Worm (Caenorhabditis elegans) whole organism, L2 larva: ENCODE results near the gene C54F6.6.

Experiments used
- aly-2 ChIP-seq: fragments of 150-350 bp; optimal IDR thresholded peaks from 2 replicates; lab custom pipeline; 2014; ENCODE audit warnings: missing biosample characterization, missing genetic modification characterization
- blmp-1 ChIP-seq: sonication (generic microtip); optimal IDR thresholded peaks from 2 replicates; lab custom pipeline; 2017; ENCODE audit warnings: missing genetic modification characterization, mild to moderate bottlenecking, missing compliant biosample characterization, antibody characterized with exemption, moderate library complexity; ENCODE audit not compliant: insufficient read depth
- egl-27 ChIP-seq: sonication (generic microtip); optimal IDR thresholded peaks from 3 replicates; lab custom pipeline; 2017; ENCODE audit warnings: missing biosample characterization, missing genetic modification reagents, missing genetic modification characterization
- lsy-2 ChIP-seq, 2 experiments: fragments of 150-350 bp in 1 of 2; sonication (generic microtip) in 1 of 2; optimal IDR thresholded peaks; 2 replicates each; lab custom pipeline; 2014 to 2017; ENCODE audit warnings: missing biosample characterization in 2 of 2, missing genetic modification characterization in 2 of 2
- mdl-1 ChIP-seq, 2 experiments: fragments of 150-350 bp in 1 of 2; sonication (generic microtip) in 1 of 2; optimal IDR thresholded peaks; 2 replicates each; lab custom pipeline; 2017; ENCODE audit warnings: missing biosample characterization in 2 of 2, missing genetic modification characterization in 2 of 2
- nhr-77 ChIP-seq: fragments of 150-350 bp; optimal IDR thresholded peaks from 2 replicates; lab custom pipeline; 2014; ENCODE audit warnings: missing biosample characterization, missing genetic modification characterization
- snpc-4 ChIP-seq: fragments of 150-350 bp; optimal IDR thresholded peaks from 2 replicates; lab custom pipeline; 2014; ENCODE audit warnings: missing biosample characterization, missing genetic modification characterization
- zag-1 ChIP-seq: fragments of 150-350 bp; optimal IDR thresholded peaks from 2 replicates; lab custom pipeline; 2014; ENCODE audit warnings: missing biosample characterization, missing genetic modification characterization
- ztf-11 ChIP-seq: sonication (generic microtip); optimal IDR thresholded peaks from 2 replicates; lab custom pipeline; 2017; ENCODE audit warnings: missing biosample characterization, missing genetic modification characterization
- ztf-4 ChIP-seq: fragments of 150-350 bp; optimal IDR thresholded peaks from 2 replicates; lab custom pipeline; 2014; ENCODE audit warnings: missing biosample characterization, missing genetic modification characterization

DNA sequence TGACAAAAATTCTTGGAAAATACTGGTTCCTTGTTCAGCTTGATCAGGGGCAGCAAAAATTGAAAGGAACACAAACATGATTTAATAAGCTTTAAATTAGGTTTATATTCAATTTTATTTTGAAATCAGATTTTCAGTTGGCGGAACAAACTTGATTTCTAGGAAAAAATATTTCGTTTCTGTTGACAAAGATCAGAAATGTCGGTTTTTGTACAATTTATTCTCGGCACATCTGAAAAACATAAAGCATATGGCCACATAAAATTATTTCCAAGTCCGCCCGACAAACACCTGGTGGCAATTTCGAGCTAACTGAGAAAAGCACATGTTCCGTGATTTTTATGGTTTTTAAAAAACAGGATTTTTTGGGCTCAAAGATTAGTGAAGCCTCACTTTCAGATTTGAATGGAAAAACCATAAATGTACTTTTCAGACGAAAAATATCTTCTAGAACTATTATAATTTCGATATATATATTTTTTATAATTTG lies 30.4 kb downstream of the C54F6.6 start, which contains the start of gene ttr-10:
- TF ChIP-seq blmp-1 (no peak), nhr-77 (tag; lab: Kevin White, UChicago) (no peak), aly-2 (no peak), mdl-1 (tag; optimal IDR thresholded peaks at IDR 0.05; lab: Kevin White, UChicago) (no peak), ztf-11 (tag; lab: Kevin White, UChicago) (no peak), snpc-4 (tag; lab: Kevin White, UChicago) (no peak), egl-27 (tag; lab: Kevin White, UChicago) (no peak), ztf-4 (tag; lab: Kevin White, UChicago) (no peak), lsy-2 (tag; optimal IDR thresholded peaks at IDR 0.05; lab: Kevin White, UChicago) (no peak), zag-1 (tag; lab: Kevin White, UChicago) (no peak)
